Worm (Caenorhabditis elegans): Measurements from ENCODE around the gene pkg-2.

Gene pkg-2

ce11 chrIV:8540268-8540667 is 19.6 kb downstream of the pkg-2 start:
- TF ChIP-seq hmg-11 (tag; optimal IDR thresholded peaks at IDR 0.05) (peak; percentile 29), pqm-1 (tag; optimal IDR thresholded peaks at IDR 0.05) (peak; percentile 62), ztf-11 (tag; optimal IDR thresholded peaks at IDR 0.05) (no peak), R02D3.7 (tag; optimal IDR thresholded peaks at IDR 0.05) (no peak), lin-39 (tag; optimal IDR thresholded peaks at IDR 0.05) (no peak), ztf-4 (tag; optimal IDR thresholded peaks at IDR 0.05) (no peak), lsy-12 (tag; optimal IDR thresholded peaks at IDR 0.05) (no peak), nhr-67 (tag; optimal IDR thresholded peaks at IDR 0.05) (no peak), nhr-28 (tag; optimal IDR thresholded peaks at IDR 0.05) (no peak), elt-1 (tag; optimal IDR thresholded peaks at IDR 0.05) (no peak), nhr-77 (tag; optimal IDR thresholded peaks at IDR 0.05) (no peak), nfya-1 (tag; optimal IDR thresholded peaks at IDR 0.05; ENCODE audit: insufficient read depth) (peak; percentile 6), egl-5 (tag; optimal IDR thresholded peaks at IDR 0.05) (no peak), fos-1 (tag; optimal IDR thresholded peaks at IDR 0.05) (no peak), nhr-11 (tag; optimal IDR thresholded peaks at IDR 0.05) (no peak), ZK546.5 (tag; optimal IDR thresholded peaks at IDR 0.05) (no peak), jun-1 (tag; optimal IDR thresholded peaks at IDR 0.05) (no peak), unc-39 (tag; optimal IDR thresholded peaks at IDR 0.05) (no peak), unc-62 (GFP tag; optimal IDR thresholded peaks at IDR 0.05) (no peak), elt-2 (tag; optimal IDR thresholded peaks at IDR 0.05) (peak; percentile 78), daf-12 (tag; optimal IDR thresholded peaks at IDR 0.05) (no peak), pha-4 (tag; optimal IDR thresholded peaks at IDR 0.05) (peak; percentile 69), nhr-43 (tag; optimal IDR thresholded peaks at IDR 0.05; ENCODE audit: poor library complexity, severe bottlenecking) (peak; percentile 6), sea-2 (GFP tag; optimal IDR thresholded peaks at IDR 0.05) (no peak), mdl-1 (tag; optimal IDR thresholded peaks at IDR 0.05) (no peak), nhr-76 (tag; optimal IDR thresholded peaks at IDR 0.05) (no peak), fkh-10 (GFP tag; optimal IDR thresholded peaks at IDR 0.05) (no peak)

ce11 chrIV:8542272-8542671 is 21.6 kb downstream of the pkg-2 start:
- TF ChIP-seq fkh-2 (tag; optimal IDR thresholded peaks at IDR 0.05) (no peak), ztf-4 (tag; optimal IDR thresholded peaks at IDR 0.05) (no peak), elt-1 (tag; optimal IDR thresholded peaks at IDR 0.05) (no peak), nhr-67 (tag; optimal IDR thresholded peaks at IDR 0.05) (no peak), pqm-1 (tag; optimal IDR thresholded peaks at IDR 0.05) (peak; percentile 46), nhr-11 (tag; optimal IDR thresholded peaks at IDR 0.05) (no peak), mdl-1 (tag; optimal IDR thresholded peaks at IDR 0.05) (no peak), ceh-16 (tag; optimal IDR thresholded peaks at IDR 0.05) (no peak), skn-1 (tag; optimal IDR thresholded peaks at IDR 0.05) (no peak), snpc-4 (tag; optimal IDR thresholded peaks at IDR 0.05) (no peak), fos-1 (tag; optimal IDR thresholded peaks at IDR 0.05) (no peak), pha-4 (tag; optimal IDR thresholded peaks at IDR 0.05) (peak; percentile 44), jun-1 (tag; optimal IDR thresholded peaks at IDR 0.05) (peak; percentile 19), nhr-23 (tag; optimal IDR thresholded peaks at IDR 0.05) (no peak), elt-2 (tag; optimal IDR thresholded peaks at IDR 0.05) (peak; percentile 93), nfya-1 (tag; optimal IDR thresholded peaks at IDR 0.05; ENCODE audit: insufficient read depth) (no peak), ceh-28 (tag; optimal IDR thresholded peaks at IDR 0.05) (no peak), eor-1 (tag; optimal IDR thresholded peaks at IDR 0.05) (no peak), unc-39 (tag; optimal IDR thresholded peaks at IDR 0.05) (no peak)

- TF ChIP-seq nhr-25 (tag; optimal IDR thresholded peaks at IDR 0.05) = no peak
- TF ChIP-seq unc-39 (tag; optimal IDR thresholded peaks at IDR 0.05) = no peak
- TF ChIP-seq mdl-1 (tag; optimal IDR thresholded peaks at IDR 0.05) = no peak
- no peak for TF ChIP-seq nhr-67 (tag; optimal IDR thresholded peaks at IDR 0.05)
- no peak for TF ChIP-seq ztf-11 (tag; optimal IDR thresholded peaks at IDR 0.05)
- TF ChIP-seq R02D3.7 (tag; optimal IDR thresholded peaks at IDR 0.05) = no peak
- TF ChIP-seq nhr-12 (tag; optimal IDR thresholded peaks at IDR 0.05) = no peak
- TF ChIP-seq eor-1 (tag; optimal IDR thresholded peaks at IDR 0.05) = no peak
- TF ChIP-seq nhr-77 (tag; optimal IDR thresholded peaks at IDR 0.05) = no peak
- TF ChIP-seq jun-1 (tag; optimal IDR thresholded peaks at IDR 0.05) = no peak
- no peak for TF ChIP-seq pha-4 (tag; optimal IDR thresholded peaks at IDR 0.05)
- no peak for TF ChIP-seq snpc-4 (tag; optimal IDR thresholded peaks at IDR 0.05)
- no peak for TF ChIP-seq ama-1 (optimal IDR thresholded peaks at IDR 0.05)
- TF ChIP-seq skn-1 (tag; optimal IDR thresholded peaks at IDR 0.05) = no peak
- no peak for TF ChIP-seq nfya-1 (tag; optimal IDR thresholded peaks at IDR 0.05; ENCODE audit: insufficient read depth)
- TF ChIP-seq nhr-28 (tag; optimal IDR thresholded peaks at IDR 0.05) = no peak
- TF ChIP-seq egl-5 (tag; optimal IDR thresholded peaks at IDR 0.05) = no peak
- TF ChIP-seq nhr-11 (tag; optimal IDR thresholded peaks at IDR 0.05) = no peak
- no peak for TF ChIP-seq ztf-4 (tag; optimal IDR thresholded peaks at IDR 0.05)
- no peak for TF ChIP-seq daf-12 (tag; optimal IDR thresholded peaks at IDR 0.05)
Observed at ce11 chrIV:8559132-8559531, 38.4 kb downstream of the pkg-2 start, which contains the start of gene npr-22. npr-22 (plus strand) TSS chrIV:8559432.
